Fruit fly (Drosophila melanogaster) whole organism, pupa: ENCODE data around the gene CG1542.

Source experiments
- CG14655 ChIP-seq: fragments of 200-800 bp; sonication (Bioruptor generic); optimal IDR thresholded peaks from 3 replicates; lab custom pipeline; 2017; ENCODE audit warnings: mild to moderate bottlenecking, missing biosample characterization, missing genetic modification reagents, missing genetic modification characterization
- CG17806 ChIP-seq: fragments of 200-800 bp; sonication (Bioruptor generic); optimal IDR thresholded peaks from 2 replicates; lab custom pipeline; 2018; ENCODE audit warnings: missing biosample characterization, mild to moderate bottlenecking, missing genetic modification characterization, moderate library complexity
- CG34367 ChIP-seq: fragments of 200-800 bp; sonication (Bioruptor generic); optimal IDR thresholded peaks from 2 replicates; lab custom pipeline; 2018; ENCODE audit warnings: missing biosample characterization, mild to moderate bottlenecking, missing genetic modification characterization
- Ets98B ChIP-seq: fragments of 200-800 bp; sonication (Bioruptor generic); IDR thresholded peaks from 2 replicates; pipeline ENCODE4 v1.3.6; 2022; ENCODE audit warnings: missing biosample characterization, missing genetic modification characterization
- Pif1A ChIP-seq: fragments of 200-800 bp; sonication (Bioruptor generic); optimal IDR thresholded peaks from 3 replicates; lab custom pipeline; 2016; ENCODE audit warnings: missing biosample characterization, missing genetic modification characterization
- Snoo ChIP-seq: fragments of 200-800 bp; sonication (Bioruptor generic); optimal IDR thresholded peaks from 3 replicates; lab custom pipeline; 2017; ENCODE audit warnings: missing biosample characterization, mild to moderate bottlenecking, missing genetic modification characterization, inconsistent platforms

DNA sequence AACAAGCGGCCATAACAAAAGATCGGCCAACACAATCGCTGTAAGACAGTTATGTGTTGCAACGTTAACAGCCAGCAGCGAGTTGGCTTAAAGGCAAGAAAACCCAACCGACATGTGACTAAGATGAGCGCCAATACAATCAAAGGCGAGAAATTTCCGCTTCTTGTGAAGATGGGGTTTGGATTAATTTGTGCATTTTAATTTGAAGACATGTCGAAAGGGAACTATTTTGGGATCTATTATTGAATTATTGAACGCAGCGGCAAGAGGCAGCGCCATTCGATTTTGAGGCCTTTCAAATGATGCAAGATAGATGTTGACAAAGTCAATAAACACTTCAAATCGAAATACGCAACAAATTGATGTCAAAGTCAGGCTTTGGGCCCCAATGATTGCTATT is 27.9 kb downstream of the CG1542 start:
- no peak for TF ChIP-seq Pif1A
- no peak for TF ChIP-seq Snoo (tag; lab: Kevin White, UChicago)
- TF ChIP-seq Ets98B, result no peak
- TF ChIP-seq CG17806 (tag; lab: Kevin White, UChicago), result no peak
- TF ChIP-seq CG34367, result no peak
- TF ChIP-seq CG14655 (GFP tag; lab: Kevin White, UChicago), result no peak
